Worm (Caenorhabditis elegans) whole organism, L4 larva: ENCODE results near the gene C50B6.9.

Source experiments
- F10B5.3 ChIP-seq: sonication (generic microtip); optimal IDR thresholded peaks from 2 replicates; lab custom pipeline; 2016; ENCODE audit warnings: mild to moderate bottlenecking, missing genetic modification characterization, missing compliant biosample characterization
- F37D6.2 ChIP-seq: sonication (generic microtip); optimal IDR thresholded peaks from 2 replicates; lab custom pipeline; 2016; ENCODE audit warnings: mild to moderate bottlenecking, missing genetic modification characterization, missing compliant biosample characterization
- F44E2.7 ChIP-seq: fragments of 200-800 bp; sonication (Bioruptor generic); IDR thresholded peaks from 2 replicates; pipeline ENCODE4 v2.1.2; 2022; ENCODE audit warnings: missing genetic modification characterization, missing compliant biosample characterization
- T20F7.1 ChIP-seq: fragments of 200-800 bp; sonication (Bioruptor generic); optimal IDR thresholded peaks from 2 replicates; lab custom pipeline; 2018; ENCODE audit warnings: mild to moderate bottlenecking, missing genetic modification characterization, missing compliant biosample characterization
- T26A8.4 ChIP-seq: fragments of 200-800 bp; sonication (Bioruptor generic); IDR thresholded peaks from 2 replicates; pipeline ENCODE4 v1.3.6; 2022; ENCODE audit warnings: missing genetic modification characterization, missing compliant biosample characterization
- Y48G9A.11 ChIP-seq: fragments of 200-800 bp; sonication (Bioruptor generic); IDR thresholded peaks from 2 replicates; pipeline ENCODE4 v1.3.6; 2022; ENCODE audit warnings: missing genetic modification reagents, missing genetic modification characterization, missing compliant biosample characterization
- Y75B8A.6 ChIP-seq: fragments of 200-800 bp; sonication (Bioruptor generic); IDR thresholded peaks from 2 replicates; pipeline ENCODE4 v1.3.6; 2022; ENCODE audit warnings: missing genetic modification reagents, missing genetic modification characterization, missing compliant biosample characterization
- ZK546.5 ChIP-seq, 2 experiments: sonication (generic microtip); optimal IDR thresholded peaks; 2 replicates each; lab custom pipeline; 2017; ENCODE audit warnings: missing biosample characterization in 2 of 2, missing genetic modification characterization in 2 of 2
- ama-1 ChIP-seq: fragments of 150-350 bp; optimal IDR thresholded peaks from 2 replicates; lab custom pipeline; 2014; ENCODE audit warnings: inconsistent platforms, mixed read lengths
- ceh-20 ChIP-seq: fragments of 200-800 bp; sonication (Bioruptor generic); IDR thresholded peaks from 2 replicates; pipeline ENCODE4 v1.3.6; 2022; ENCODE audit warnings: missing genetic modification reagents, missing genetic modification characterization, missing compliant biosample characterization
- ceh-28 ChIP-seq: fragments of 150-350 bp; optimal IDR thresholded peaks from 2 replicates; lab custom pipeline; 2014; ENCODE audit warnings: missing biosample characterization, missing genetic modification reagents, missing genetic modification characterization
- ceh-44 ChIP-seq: fragments of 200-800 bp; sonication (Bioruptor generic); IDR thresholded peaks from 2 replicates; pipeline ENCODE4 v1.3.6; 2022; ENCODE audit warnings: missing genetic modification reagents, missing genetic modification characterization, missing compliant biosample characterization
- ces-1 ChIP-seq: fragments of 150-350 bp; sonication (generic microtip); optimal IDR thresholded peaks from 4 replicates; lab custom pipeline; 2014; ENCODE audit warnings: missing biosample characterization, missing genetic modification reagents, missing genetic modification characterization
- cey-2 ChIP-seq: sonication (generic microtip); optimal IDR thresholded peaks from 3 replicates; lab custom pipeline; 2017; ENCODE audit warnings: missing genetic modification characterization, mild to moderate bottlenecking, missing compliant biosample characterization, antibody characterized with exemption, borderline replicate concordance; ENCODE audit not compliant: insufficient read depth
- daf-16 ChIP-seq, 3 experiments: sonication (generic microtip); optimal IDR thresholded peaks; 2 replicates each; lab custom pipeline; 2016 to 2017; ENCODE audit warnings: missing genetic modification characterization in 3 of 3, missing genetic modification reagents in 3 of 3, mild to moderate bottlenecking in 2 of 3, missing compliant biosample characterization in 2 of 3, missing biosample characterization in 1 of 3, moderate library complexity in 1 of 3
- daf-19 ChIP-seq: fragments of 200-800 bp; sonication (Bioruptor generic); conservative IDR thresholded peaks from 2 replicates; pipeline ENCODE4 v1.3.6; 2022; ENCODE audit warnings: missing genetic modification characterization, missing compliant biosample characterization
- daf-8 ChIP-seq: fragments of 200-800 bp; sonication (Bioruptor generic); IDR thresholded peaks from 2 replicates; pipeline ENCODE4 v1.3.6; 2022; ENCODE audit warnings: missing genetic modification characterization, missing compliant biosample characterization
- dmd-6 ChIP-seq: fragments of 200-800 bp; sonication (Bioruptor generic); IDR thresholded peaks from 2 replicates; pipeline ENCODE4 v1.3.6; 2022; ENCODE audit warnings: missing genetic modification reagents, missing genetic modification characterization, missing compliant biosample characterization
- duxl-1 ChIP-seq: sonication (generic microtip); optimal IDR thresholded peaks from 2 replicates; lab custom pipeline; 2016; ENCODE audit warnings: mild to moderate bottlenecking, missing genetic modification characterization, moderate library complexity, missing compliant biosample characterization; ENCODE audit not compliant: poor library complexity
- dve-1 ChIP-seq: sonication (generic microtip); optimal IDR thresholded peaks from 2 replicates; lab custom pipeline; 2017; ENCODE audit warnings: antibody characterized with exemption, mild to moderate bottlenecking, missing genetic modification characterization, missing compliant biosample characterization; ENCODE audit not compliant: insufficient read depth
- egl-27 ChIP-seq: sonication (generic microtip); optimal IDR thresholded peaks from 3 replicates; lab custom pipeline; 2017; ENCODE audit warnings: missing biosample characterization, missing genetic modification reagents, missing genetic modification characterization
- fkh-10 ChIP-seq: fragments of 150-350 bp; optimal IDR thresholded peaks from 2 replicates; lab custom pipeline; 2014; ENCODE audit warnings: missing biosample characterization, missing genetic modification reagents, missing genetic modification characterization
- hlh-11 ChIP-seq: fragments of 200-800 bp; sonication (Bioruptor generic); optimal IDR thresholded peaks from 2 replicates; lab custom pipeline; 2018; ENCODE audit warnings: mild to moderate bottlenecking, missing genetic modification characterization, missing compliant biosample characterization
- hmg-1.1 ChIP-seq: fragments of 200-800 bp; sonication (Bioruptor generic); IDR thresholded peaks from 2 replicates; pipeline ENCODE4 v1.3.6; 2022; ENCODE audit warnings: missing genetic modification reagents, missing genetic modification characterization, missing compliant biosample characterization
- lsy-2 ChIP-seq, 2 experiments: fragments of 150-350 bp in 1 of 2; sonication (generic microtip) in 1 of 2; optimal IDR thresholded peaks; 2 replicates each; lab custom pipeline; 2014 to 2017; ENCODE audit warnings: missing biosample characterization in 2 of 2, missing genetic modification characterization in 2 of 2
- madf-5 ChIP-seq, 2 experiments: fragments of 200-800 bp; sonication (Bioruptor generic); IDR thresholded peaks; 2 replicates each; pipeline ENCODE4 v1.3.6; 2022; ENCODE audit warnings: missing compliant biosample characterization in 2 of 2, missing genetic modification characterization in 2 of 2
- mdl-1 ChIP-seq, 2 experiments: fragments of 150-350 bp in 1 of 2; sonication (generic microtip) in 1 of 2; optimal IDR thresholded peaks; 2 replicates each; lab custom pipeline; 2014 to 2017; ENCODE audit warnings: missing biosample characterization in 2 of 2, missing genetic modification characterization in 2 of 2
- mdt-29 ChIP-seq: fragments of 200-800 bp; sonication (Bioruptor generic); IDR thresholded peaks from 2 replicates; pipeline ENCODE4 v1.3.6; 2022; ENCODE audit warnings: missing genetic modification reagents, missing genetic modification characterization, missing compliant biosample characterization
- nhr-10 ChIP-seq: fragments of 150-350 bp; optimal IDR thresholded peaks from 2 replicates; lab custom pipeline; 2014; ENCODE audit warnings: missing biosample characterization, missing genetic modification characterization
- nhr-102 ChIP-seq: sonication (generic microtip); optimal IDR thresholded peaks from 2 replicates; lab custom pipeline; 2016; ENCODE audit warnings: mild to moderate bottlenecking, missing genetic modification characterization, moderate library complexity, missing compliant biosample characterization
- nhr-111 ChIP-seq: fragments of 200-800 bp; sonication (Bioruptor generic); optimal IDR thresholded peaks from 2 replicates; lab custom pipeline; 2018; ENCODE audit warnings: mild to moderate bottlenecking, missing genetic modification characterization, missing compliant biosample characterization
- nhr-237 ChIP-seq: sonication (generic microtip); optimal IDR thresholded peaks from 2 replicates; lab custom pipeline; 2017; ENCODE audit warnings: missing biosample characterization, missing genetic modification characterization
- nhr-41 ChIP-seq: fragments of 200-800 bp; sonication (Bioruptor generic); IDR thresholded peaks from 2 replicates; pipeline ENCODE4 v1.3.6; 2022; ENCODE audit warnings: missing genetic modification reagents, missing genetic modification characterization, missing compliant biosample characterization
- nhr-48 ChIP-seq: sonication (generic microtip); optimal IDR thresholded peaks from 2 replicates; lab custom pipeline; 2016; ENCODE audit warnings: mild to moderate bottlenecking, missing genetic modification characterization, missing compliant biosample characterization
- nhr-6 ChIP-seq: fragments of 150-350 bp; optimal IDR thresholded peaks from 2 replicates; lab custom pipeline; 2014; ENCODE audit warnings: missing biosample characterization, missing genetic modification characterization
- nhr-76 ChIP-seq: fragments of 150-350 bp; optimal IDR thresholded peaks from 2 replicates; lab custom pipeline; 2014; ENCODE audit warnings: missing biosample characterization, missing genetic modification characterization
- nhr-77 ChIP-seq: fragments of 150-350 bp; optimal IDR thresholded peaks from 2 replicates; lab custom pipeline; 2014; ENCODE audit warnings: missing biosample characterization, missing genetic modification characterization
- pha-4 ChIP-seq, 2 experiments: fragments of 150-350 bp in 1 of 2; fragments of 200-800 bp in 1 of 2; sonication (Bioruptor generic) in 1 of 2; IDR thresholded peaks in 1 of 2; optimal IDR thresholded peaks in 1 of 2; 2 replicates each; pipeline versions ENCODE4 v1.3.6 to Lab custom; 2014 to 2022; ENCODE audit warnings: missing genetic modification characterization in 2 of 2, missing genetic modification reagents in 2 of 2, missing biosample characterization in 1 of 2, missing compliant biosample characterization in 1 of 2
- php-3 ChIP-seq: fragments of 200-800 bp; sonication (Bioruptor generic); IDR thresholded peaks from 2 replicates; pipeline ENCODE4 v1.3.6; 2022; ENCODE audit warnings: missing genetic modification reagents, missing genetic modification characterization, missing compliant biosample characterization
- pqm-1 ChIP-seq: sonication (generic microtip); optimal IDR thresholded peaks from 2 replicates; lab custom pipeline; 2017; ENCODE audit warnings: missing biosample characterization, missing genetic modification characterization
- sdz-12 ChIP-seq: fragments of 200-800 bp; sonication (Bioruptor generic); optimal IDR thresholded peaks from 2 replicates; lab custom pipeline; 2018; ENCODE audit warnings: mild to moderate bottlenecking, missing genetic modification characterization, missing compliant biosample characterization
- skn-1 ChIP-seq: fragments of 150-350 bp; optimal IDR thresholded peaks from 2 replicates; lab custom pipeline; 2014; ENCODE audit warnings: missing biosample characterization, missing genetic modification characterization
- snpc-1.2 ChIP-seq: fragments of 200-800 bp; sonication (Bioruptor generic); IDR thresholded peaks from 2 replicates; pipeline ENCODE4 v1.3.6; 2022; ENCODE audit warnings: missing genetic modification reagents, missing genetic modification characterization, missing compliant biosample characterization
- tra-1 ChIP-seq: fragments of 200-800 bp; sonication (Bioruptor generic); IDR thresholded peaks from 2 replicates; pipeline ENCODE4 v1.3.6; 2022; ENCODE audit warnings: missing genetic modification reagents, missing genetic modification characterization, missing compliant biosample characterization
- unc-130 ChIP-seq: sonication (generic microtip); optimal IDR thresholded peaks from 2 replicates; lab custom pipeline; 2016; ENCODE audit warnings: missing genetic modification reagents, missing genetic modification characterization, missing compliant biosample characterization
- unc-39 ChIP-seq: sonication (generic microtip); optimal IDR thresholded peaks from 2 replicates; lab custom pipeline; 2017; ENCODE audit warnings: missing biosample characterization, missing genetic modification characterization
- zip-2 ChIP-seq: fragments of 150-350 bp; optimal IDR thresholded peaks from 2 replicates; lab custom pipeline; 2014; ENCODE audit warnings: missing biosample characterization, missing genetic modification characterization
- ztf-11 ChIP-seq: fragments of 150-350 bp; optimal IDR thresholded peaks from 2 replicates; lab custom pipeline; 2014; ENCODE audit warnings: missing biosample characterization, missing genetic modification characterization
- ztf-7 ChIP-seq: fragments of 150-350 bp; optimal IDR thresholded peaks from 2 replicates; lab custom pipeline; 2014; ENCODE audit warnings: missing biosample characterization, missing genetic modification characterization

C50B6.9 gene

ce11 chrV:13372821-13373220, 36.7 kb downstream of the C50B6.9 start (continued):
- TF ChIP-seq ztf-7 (no peak), pqm-1 (tag; lab: Kevin White, UChicago) (peak; percentile 92), madf-5 (GFP tag; IDR thresholded peaks at IDR 0.05; lab: Robert Waterston, UW) (no peak), zip-2 (tag; lab: Kevin White, UChicago) (no peak), duxl-1 (tag; lab: Kevin White, UChicago) (no peak), ama-1 (no peak), pha-4 (GFP tag; IDR thresholded peaks at IDR 0.05; lab: Robert Waterston, UW) (peak; percentile 24; the same call in 1 of the 2 replicates), pha-4 (tag; optimal IDR thresholded peaks at IDR 0.05; lab: Kevin White, UChicago) (no peak), nhr-111 (GFP tag; lab: Kevin White, UChicago) (no peak), nhr-76 (no peak), cey-2 (tag; lab: Kevin White, UChicago) (no peak), nhr-41 (GFP tag; lab: Robert Waterston, UW) (peak; percentile 42; the same call in 1 of the 2 replicates), nhr-77 (tag; lab: Kevin White, UChicago) (peak; percentile 75), daf-16 (GFP tag; optimal IDR thresholded peaks at IDR 0.05; lab: Kevin White, UChicago) (no peak), daf-16 (tag; optimal IDR thresholded peaks at IDR 0.05; lab: Kevin White, UChicago) (peak; percentile 91), ceh-20 (GFP tag; lab: Robert Waterston, UW) (no peak), mdl-1 (tag; optimal IDR thresholded peaks at IDR 0.05; lab: Kevin White, UChicago) (peak in 1 of 2 experiments; percentile 49), snpc-1.2 (GFP tag; lab: Robert Waterston, UW) (no peak)
- TF ChIP-seq, all 104 proteins: peak for 17

- peak in 1 of 2 experiments; percentile 26 for TF ChIP-seq lsy-2 (tag; optimal IDR thresholded peaks at IDR 0.05; lab: Kevin White, UChicago)
- peak; percentile 57 for TF ChIP-seq nhr-48 (tag; lab: Kevin White, UChicago)
- no peak for TF ChIP-seq F44E2.7 (GFP tag; lab: Robert Waterston, UW)
- TF ChIP-seq ceh-28 (tag; lab: Kevin White, UChicago), result no peak
- no peak for TF ChIP-seq nhr-237 (tag; lab: Kevin White, UChicago)
- no peak for TF ChIP-seq sdz-12 (GFP tag; lab: Kevin White, UChicago)
- TF ChIP-seq dve-1, result peak; percentile 95
- no peak for TF ChIP-seq ces-1 (GFP tag; lab: Kevin White, UChicago)
- TF ChIP-seq nhr-10 (tag; lab: Kevin White, UChicago), result peak; percentile 70
- no peak for TF ChIP-seq Y75B8A.6 (GFP tag; lab: Robert Waterston, UW)
- TF ChIP-seq nhr-41 (GFP tag; lab: Robert Waterston, UW), result peak; percentile 70; the same call in 1 of the 2 replicates
- no peak for TF ChIP-seq skn-1
- TF ChIP-seq egl-27, result no peak
- peak; percentile 88 for TF ChIP-seq hlh-11 (tag; lab: Kevin White, UChicago)
- peak; percentile 69 for TF ChIP-seq php-3 (GFP tag; lab: Robert Waterston, UW)
- peak; percentile 58; the same call in 1 of the 2 replicates for TF ChIP-seq tra-1 (GFP tag; lab: Robert Waterston, UW)
- no peak for TF ChIP-seq unc-130 (GFP tag; lab: Kevin White, UChicago)
- no peak for TF ChIP-seq F10B5.3 (tag; lab: Kevin White, UChicago)
- TF ChIP-seq hmg-1.1 (GFP tag; lab: Robert Waterston, UW), result no peak
- TF ChIP-seq nhr-6 (tag; lab: Kevin White, UChicago), result peak; percentile 97
- peak; percentile 81 for TF ChIP-seq dmd-6
- no peak for TF ChIP-seq ztf-11 (tag; lab: Kevin White, UChicago)
- no peak for TF ChIP-seq fkh-10
- peak; percentile 3 for TF ChIP-seq T20F7.1 (GFP tag; lab: Kevin White, UChicago)
- no peak for TF ChIP-seq ZK546.5 (tag; optimal IDR thresholded peaks at IDR 0.05; lab: Kevin White, UChicago)
- TF ChIP-seq daf-19 (GFP tag; lab: Robert Waterston, UW), result no peak
- no peak for TF ChIP-seq daf-8 (GFP tag; lab: Robert Waterston, UW)
- TF ChIP-seq mdt-29, result no peak
- TF ChIP-seq T26A8.4, result no peak
- TF ChIP-seq nhr-77 (tag; lab: Kevin White, UChicago), result peak; percentile 70
- TF ChIP-seq F37D6.2, result no peak
- TF ChIP-seq ceh-44 (GFP tag; lab: Robert Waterston, UW), result no peak
- peak; percentile 50 for TF ChIP-seq nhr-102 (tag; lab: Kevin White, UChicago)
- no peak for TF ChIP-seq Y48G9A.11 (GFP tag; lab: Robert Waterston, UW)
- TF ChIP-seq unc-39, result no peak
- peak in 1 of 2 experiments; percentile 34 for TF ChIP-seq daf-16 (GFP tag; optimal IDR thresholded peaks at IDR 0.05; lab: Kevin White, UChicago)
- TF ChIP-seq daf-16 (tag; optimal IDR thresholded peaks at IDR 0.05; lab: Kevin White, UChicago), result peak; percentile 99
These were observed 37.5 kb downstream of the C50B6.9 start for ce11 chrV:13373643-13374042.
